Worm (Caenorhabditis elegans) whole organism, midembryonic: ENCODE data around the gene C23H5.11.

Experiments used
- T22C8.4 ChIP-seq: fragments of 200-800 bp; sonication (Bioruptor generic); IDR thresholded peaks from 2 replicates; pipeline ENCODE4 v1.3.6; 2022; ENCODE audit warnings: missing genetic modification characterization, missing compliant biosample characterization
- ztf-29 ChIP-seq: fragments of 200-800 bp; sonication (Bioruptor generic); IDR thresholded peaks from 2 replicates; pipeline ENCODE4 v1.3.6; 2022; ENCODE audit warnings: missing genetic modification reagents, missing genetic modification characterization, missing compliant biosample characterization

DNA sequence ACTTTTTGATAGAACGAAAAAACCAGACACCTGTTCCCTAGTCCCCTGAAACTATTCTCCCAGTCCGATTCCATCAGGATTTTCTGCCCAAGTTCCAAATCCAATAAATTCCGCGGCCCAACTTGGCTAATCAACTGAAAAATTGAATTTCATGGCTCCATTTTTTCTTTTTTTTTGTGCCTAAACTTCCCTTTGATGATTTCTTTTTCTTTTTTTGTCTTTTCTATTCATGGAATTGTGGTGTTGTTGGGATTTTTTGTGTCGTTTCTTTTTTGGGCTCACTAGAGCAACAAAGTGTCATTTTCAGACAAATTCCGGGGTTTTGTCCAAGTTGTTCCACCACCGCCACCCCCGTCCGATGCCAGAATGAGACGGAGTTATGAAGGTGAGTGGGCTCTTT lies 33.8 kb downstream of the C23H5.11 start, which contains the start of gene arrd-26:
- TF ChIP-seq T22C8.4 (GFP tag; lab: Robert Waterston, UW) (no peak), ztf-29 (GFP tag; lab: Robert Waterston, UW) (no peak)
